Worm (Caenorhabditis elegans) whole organism, late embryonic: ENCODE data around the gene F19B10.5.

Experiments
- C08G9.2 ChIP-seq: sonication (generic microtip); optimal IDR thresholded peaks from 2 replicates; lab custom pipeline; 2016; ENCODE audit warnings: mild to moderate bottlenecking, missing genetic modification characterization, moderate library complexity, missing compliant biosample characterization
- K09A11.1 ChIP-seq: sonication (generic microtip); optimal IDR thresholded peaks from 2 replicates; lab custom pipeline; 2017; ENCODE audit warnings: antibody characterized with exemption, mild to moderate bottlenecking, missing genetic modification characterization, missing compliant biosample characterization; ENCODE audit not compliant: insufficient read depth
- ama-1 ChIP-seq: fragments of 150-350 bp; optimal IDR thresholded peaks from 2 replicates; lab custom pipeline; 2014
- ceh-14 ChIP-seq: sonication (generic microtip); optimal IDR thresholded peaks from 2 replicates; lab custom pipeline; 2016; ENCODE audit warnings: missing genotype, missing genetic modification characterization, missing compliant biosample characterization
- ceh-18 ChIP-seq: sonication (generic microtip); optimal IDR thresholded peaks from 2 replicates; lab custom pipeline; 2016; ENCODE audit warnings: missing genetic modification characterization, missing compliant biosample characterization
- ceh-19 ChIP-seq: fragments of 200-800 bp; sonication (Bioruptor generic); optimal IDR thresholded peaks from 2 replicates; lab custom pipeline; 2018; ENCODE audit warnings: mild to moderate bottlenecking, missing genetic modification characterization, missing compliant biosample characterization
- ceh-2 ChIP-seq: sonication (generic microtip); optimal IDR thresholded peaks from 2 replicates; lab custom pipeline; 2016; ENCODE audit warnings: missing genotype, missing genetic modification characterization, missing compliant biosample characterization
- ceh-22 ChIP-seq: sonication (generic microtip); optimal IDR thresholded peaks from 2 replicates; lab custom pipeline; 2017; ENCODE audit warnings: missing biosample characterization, missing genetic modification characterization
- ceh-31 ChIP-seq: sonication (generic microtip); optimal IDR thresholded peaks from 2 replicates; lab custom pipeline; 2016; ENCODE audit warnings: missing genetic modification characterization, missing compliant biosample characterization
- ceh-34 ChIP-seq: sonication (generic microtip); optimal IDR thresholded peaks from 2 replicates; lab custom pipeline; 2016; ENCODE audit warnings: mild to moderate bottlenecking, missing genetic modification characterization, missing compliant biosample characterization
- ceh-45 ChIP-seq: fragments of 200-800 bp; sonication (Bioruptor generic); IDR thresholded peaks from 2 replicates; pipeline ENCODE4 v1.3.6; 2022; ENCODE audit warnings: missing genetic modification reagents, missing genetic modification characterization, missing compliant biosample characterization
- ceh-6 ChIP-seq: fragments of 200-800 bp; sonication (Bioruptor generic); optimal IDR thresholded peaks from 2 replicates; lab custom pipeline; 2018; ENCODE audit warnings: mild to moderate bottlenecking, missing genetic modification characterization, missing compliant biosample characterization
- ceh-9 ChIP-seq: sonication (generic microtip); optimal IDR thresholded peaks from 2 replicates; lab custom pipeline; 2016; ENCODE audit warnings: mild to moderate bottlenecking, missing genetic modification characterization, inconsistent platforms, missing compliant biosample characterization
- che-1 ChIP-seq: sonication (generic microtip); optimal IDR thresholded peaks from 2 replicates; lab custom pipeline; 2016; ENCODE audit warnings: mild to moderate bottlenecking, missing genetic modification characterization, missing compliant biosample characterization
- elt-4 ChIP-seq: sonication (generic microtip); optimal IDR thresholded peaks from 2 replicates; lab custom pipeline; 2016; ENCODE audit warnings: missing genetic modification characterization, missing compliant biosample characterization
- fkh-10 ChIP-seq: fragments of 150-350 bp; optimal IDR thresholded peaks from 2 replicates; lab custom pipeline; 2014; ENCODE audit warnings: missing biosample characterization, missing genetic modification reagents, missing genetic modification characterization
- fkh-6 ChIP-seq: sonication (generic microtip); optimal IDR thresholded peaks from 2 replicates; lab custom pipeline; 2016; ENCODE audit warnings: missing genetic modification characterization, missing compliant biosample characterization
- hlh-15 ChIP-seq: sonication (generic microtip); optimal IDR thresholded peaks from 2 replicates; lab custom pipeline; 2016; ENCODE audit warnings: missing genetic modification characterization, missing compliant biosample characterization
- hlh-30 ChIP-seq: sonication (generic microtip); optimal IDR thresholded peaks from 2 replicates; lab custom pipeline; 2017; ENCODE audit warnings: antibody characterized with exemption, missing genetic modification characterization, missing compliant biosample characterization; ENCODE audit not compliant: insufficient read depth
- mec-3 ChIP-seq: sonication (generic microtip); optimal IDR thresholded peaks from 2 replicates; lab custom pipeline; 2016; ENCODE audit warnings: borderline replicate concordance, missing genetic modification characterization, missing compliant biosample characterization
- nfya-1 ChIP-seq: sonication (generic microtip); optimal IDR thresholded peaks from 2 replicates; lab custom pipeline; 2017; ENCODE audit warnings: missing genetic modification characterization, mild to moderate bottlenecking, missing compliant biosample characterization, antibody characterized with exemption, moderate library complexity
- npax-4 ChIP-seq: sonication (generic microtip); optimal IDR thresholded peaks from 2 replicates; lab custom pipeline; 2016; ENCODE audit warnings: missing genetic modification characterization, missing compliant biosample characterization
- pat-9 ChIP-seq: fragments of 200-800 bp; sonication (Bioruptor generic); optimal IDR thresholded peaks from 2 replicates; lab custom pipeline; 2018; ENCODE audit warnings: mild to moderate bottlenecking, missing genetic modification characterization, moderate library complexity, missing compliant biosample characterization
- pha-4 ChIP-seq: fragments of 150-350 bp; optimal IDR thresholded peaks from 2 replicates; lab custom pipeline; 2018; ENCODE audit warnings: missing biosample characterization, missing genetic modification reagents, missing genetic modification characterization
- ref-2 ChIP-seq: sonication (generic microtip); optimal IDR thresholded peaks from 2 replicates; lab custom pipeline; 2016; ENCODE audit warnings: missing genetic modification characterization, missing compliant biosample characterization
- sdc-2 ChIP-seq: sonication (generic microtip); optimal IDR thresholded peaks from 2 replicates; lab custom pipeline; 2016; ENCODE audit warnings: missing genotype, missing genetic modification characterization, missing compliant biosample characterization
- sox-2 ChIP-seq: fragments of 200-800 bp; sonication (Bioruptor generic); IDR thresholded peaks from 2 replicates; pipeline ENCODE4 v1.3.6; 2022; ENCODE audit warnings: missing genetic modification reagents, missing genetic modification characterization, missing compliant biosample characterization
- sox-4 ChIP-seq: sonication (generic microtip); optimal IDR thresholded peaks from 2 replicates; lab custom pipeline; 2017; ENCODE audit warnings: mild to moderate bottlenecking, missing genetic modification characterization, inconsistent platforms, missing compliant biosample characterization
- syd-9 ChIP-seq: sonication (generic microtip); optimal IDR thresholded peaks from 2 replicates; lab custom pipeline; 2016; ENCODE audit warnings: mild to moderate bottlenecking, missing genetic modification characterization, moderate library complexity, missing compliant biosample characterization
- ttx-3 ChIP-seq: sonication (generic microtip); optimal IDR thresholded peaks from 2 replicates; lab custom pipeline; 2016; ENCODE audit warnings: missing genetic modification reagents, missing genetic modification characterization, missing compliant biosample characterization
- unc-42 ChIP-seq: sonication (generic microtip); optimal IDR thresholded peaks from 2 replicates; lab custom pipeline; 2016; ENCODE audit warnings: missing genotype, missing genetic modification characterization, missing compliant biosample characterization
- unc-55 ChIP-seq: sonication (generic microtip); optimal IDR thresholded peaks from 2 replicates; lab custom pipeline; 2017; ENCODE audit warnings: missing biosample characterization, missing genetic modification reagents, missing genetic modification characterization
- zip-5 ChIP-seq: sonication (generic microtip); optimal IDR thresholded peaks from 2 replicates; lab custom pipeline; 2016; ENCODE audit warnings: missing genetic modification characterization, missing compliant biosample characterization

F19B10.5 gene

DNA sequence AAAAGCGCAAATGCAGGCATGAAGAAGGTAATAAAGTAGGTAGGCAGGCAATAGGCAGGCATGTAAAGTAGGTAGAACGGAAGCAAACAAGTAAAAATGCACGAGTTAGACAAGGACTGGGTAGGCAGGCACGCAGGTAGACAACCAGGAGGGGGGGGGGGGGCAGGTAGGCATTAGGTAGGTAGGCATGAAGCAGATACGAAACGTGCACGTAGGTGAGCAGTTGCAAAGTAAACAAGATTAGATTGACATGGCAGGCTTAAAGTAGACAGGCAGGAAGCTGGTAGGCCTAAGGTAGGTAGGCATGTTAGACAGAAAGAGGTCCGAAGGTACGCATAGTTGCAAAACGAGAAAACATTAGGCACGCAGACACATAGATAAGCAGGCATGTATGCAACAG, 23.5 kb downstream of the F19B10.5 start:
- TF ChIP-seq ceh-2 (tag; lab: Kevin White, UChicago), result no peak
- TF ChIP-seq sdc-2 (tag; lab: Kevin White, UChicago), result no peak
- no peak for TF ChIP-seq ceh-6 (GFP tag; lab: Kevin White, UChicago)
- no peak for TF ChIP-seq sox-4 (tag; lab: Kevin White, UChicago)
- no peak for TF ChIP-seq ceh-14 (tag; lab: Kevin White, UChicago)
- TF ChIP-seq sox-2 (GFP tag; lab: Robert Waterston, UW), result no peak
- no peak for TF ChIP-seq ceh-45 (GFP tag; lab: Robert Waterston, UW)
- no peak for TF ChIP-seq K09A11.1 (tag; lab: Kevin White, UChicago)
- no peak for TF ChIP-seq hlh-15
- TF ChIP-seq ttx-3, result no peak
- TF ChIP-seq zip-5, result no peak
- no peak for TF ChIP-seq npax-4
- no peak for TF ChIP-seq C08G9.2 (tag; lab: Kevin White, UChicago)
- TF ChIP-seq pat-9, result no peak
- no peak for TF ChIP-seq syd-9 (tag; lab: Kevin White, UChicago)
- no peak for TF ChIP-seq ceh-31 (tag; lab: Kevin White, UChicago)
- no peak for TF ChIP-seq ref-2 (tag; lab: Kevin White, UChicago)

ce11 chrII:3680366-3680765, 24.9 kb downstream of the F19B10.5 start:
- TF ChIP-seq elt-4 (tag; lab: Kevin White, UChicago), result no peak
- no peak for TF ChIP-seq ceh-9
- TF ChIP-seq nfya-1 (tag; lab: Kevin White, UChicago), result no peak
- TF ChIP-seq ceh-22 (tag; lab: Kevin White, UChicago), result no peak

ce11 chrII:3681365-3682083, 26.0 kb downstream of the F19B10.5 start, which contains the start of gene F19B10.10:
Gene F19B10.10, minus strand, starts transcription at chrII:3681415.
- no peak for TF ChIP-seq ceh-6 (GFP tag; lab: Kevin White, UChicago)

ce11 chrII:3682770-3683234, 27.3 kb downstream of the F19B10.5 start, which contains the start of gene F19B10.1:
Gene F19B10.1, plus strand, starts transcription at chrII:3683184.
- TF ChIP-seq pha-4 (tag; lab: Kevin White, UChicago), result no peak
- no peak for TF ChIP-seq ceh-19 (GFP tag; lab: Kevin White, UChicago)
- no peak for TF ChIP-seq fkh-6
- TF ChIP-seq sox-2 (GFP tag; lab: Robert Waterston, UW), result no peak
- no peak for TF ChIP-seq ref-2 (tag; lab: Kevin White, UChicago)
- TF ChIP-seq unc-42 (tag; lab: Kevin White, UChicago), result peak; percentile 14
- peak; percentile 94 for TF ChIP-seq hlh-30 (tag; lab: Kevin White, UChicago)
- TF ChIP-seq unc-55 (GFP tag; lab: Kevin White, UChicago), result peak; percentile 62
- TF ChIP-seq ama-1, result no peak
- no peak for TF ChIP-seq fkh-10
- peak; percentile 11 for TF ChIP-seq ceh-18 (tag; lab: Kevin White, UChicago)
- TF ChIP-seq mec-3, result no peak
- peak; percentile 39 for TF ChIP-seq nfya-1 (tag; lab: Kevin White, UChicago)

ce11 chrII:3684487-3685067, 29.1 kb downstream of the F19B10.5 start:
- TF ChIP-seq che-1 (tag; lab: Kevin White, UChicago) (no peak), unc-55 (GFP tag; lab: Kevin White, UChicago) (no peak), ceh-34 (tag; lab: Kevin White, UChicago) (no peak), ref-2 (tag; lab: Kevin White, UChicago) (no peak), ceh-19 (GFP tag; lab: Kevin White, UChicago) (no peak), ceh-45 (GFP tag; lab: Robert Waterston, UW) (no peak), nfya-1 (tag; lab: Kevin White, UChicago) (no peak)
